Worm (Caenorhabditis elegans): ENCODE results near the gene F22E5.11.
"Not testable (repeated sequence)": the region's sequence is repeated elsewhere in the genome, so short reads cannot be mapped to it uniquely, and the experiment has no call there.

F22E5.11 gene

ce11 chrII:2644498-2644897 lies at the start of gene F22E5.11:
Gene F22E5.11 (minus strand): TSS chrII:2644598.
- no peak for TF ChIP-seq tra-4 (tag; optimal IDR thresholded peaks at IDR 0.05)
- no peak for TF ChIP-seq sea-1 (GFP tag; conservative IDR thresholded peaks at IDR 0.05)
- TF ChIP-seq F13C5.2 (tag; optimal IDR thresholded peaks at IDR 0.05) = no peak
- TF ChIP-seq B0310.2 (tag; optimal IDR thresholded peaks at IDR 0.05) = no peak
- no peak for TF ChIP-seq scrt-1 (GFP tag; IDR thresholded peaks at IDR 0.05)
- no peak for TF ChIP-seq ets-7 (tag; optimal IDR thresholded peaks at IDR 0.05)
- no peak for TF ChIP-seq pes-1 (GFP tag; IDR thresholded peaks at IDR 0.05)
- TF ChIP-seq flt-1 (GFP tag; IDR thresholded peaks at IDR 0.05) = no peak
- no peak for TF ChIP-seq tbx-11 (GFP tag; IDR thresholded peaks at IDR 0.05)
- no peak for TF ChIP-seq ama-1 (optimal IDR thresholded peaks at IDR 0.05)
- TF ChIP-seq hmbx-1 (tag; optimal IDR thresholded peaks at IDR 0.05) = no peak
- no peak for TF ChIP-seq tbx-37 (GFP tag; conservative IDR thresholded peaks at IDR 0.05)
- no peak for TF ChIP-seq ceh-13 (GFP tag; optimal IDR thresholded peaks at IDR 0.05)
- TF ChIP-seq ceh-36 (tag; optimal IDR thresholded peaks at IDR 0.05) = no peak
- no peak for TF ChIP-seq hmg-4 (GFP tag; optimal IDR thresholded peaks at IDR 0.05)
- TF ChIP-seq aly-1 (tag; optimal IDR thresholded peaks at IDR 0.05) = no peak
- TF ChIP-seq hnd-1 (tag; optimal IDR thresholded peaks at IDR 0.05) = no peak

- TF ChIP-seq tra-4 (tag; optimal IDR thresholded peaks at IDR 0.05) (no peak), F13C5.2 (tag; optimal IDR thresholded peaks at IDR 0.05) (no peak), ama-1 (optimal IDR thresholded peaks at IDR 0.05) (no peak), ceh-36 (tag; optimal IDR thresholded peaks at IDR 0.05) (no peak), ceh-13 (GFP tag; optimal IDR thresholded peaks at IDR 0.05) (no peak), B0310.2 (tag; optimal IDR thresholded peaks at IDR 0.05) (no peak)
These were observed 48.1 kb upstream of the F22E5.11 start, which contains the start of gene set-11 for ce11 chrII:2692476-2692875. Gene set-11 (minus strand): TSS chrII:2692576.

ce11 chrII:2690080-2690479 lies 45.7 kb upstream of the F22E5.11 start, which contains the start of gene nspf-3:
Gene nspf-3 (minus strand): TSS chrII:2690180.
- TF ChIP-seq tra-4 (tag; optimal IDR thresholded peaks at IDR 0.05) (no peak), B0310.2 (tag; optimal IDR thresholded peaks at IDR 0.05) (no peak), tbx-11 (GFP tag; IDR thresholded peaks at IDR 0.05) (no peak), aly-1 (tag; optimal IDR thresholded peaks at IDR 0.05) (no peak), ama-1 (optimal IDR thresholded peaks at IDR 0.05) (no peak), hmbx-1 (tag; optimal IDR thresholded peaks at IDR 0.05) (no peak), tbx-37 (GFP tag; conservative IDR thresholded peaks at IDR 0.05) (no peak), scrt-1 (GFP tag; IDR thresholded peaks at IDR 0.05) (no peak), flt-1 (GFP tag; IDR thresholded peaks at IDR 0.05) (no peak), ets-7 (tag; optimal IDR thresholded peaks at IDR 0.05) (no peak), ceh-36 (tag; optimal IDR thresholded peaks at IDR 0.05) (no peak), F13C5.2 (tag; optimal IDR thresholded peaks at IDR 0.05) (no peak), hmg-4 (GFP tag; optimal IDR thresholded peaks at IDR 0.05) (no peak), ceh-13 (GFP tag; optimal IDR thresholded peaks at IDR 0.05) (no peak), pes-1 (GFP tag; IDR thresholded peaks at IDR 0.05) (no peak), hnd-1 (tag; optimal IDR thresholded peaks at IDR 0.05) (no peak)

ce11 chrII:2688616-2689015 lies 44.2 kb upstream of the F22E5.11 start, which contains the start of gene nspf-2:
Gene nspf-2 (plus strand): TSS chrII:2688916.
- not testable (repeated sequence) for TF ChIP-seq sea-1 (GFP tag; conservative IDR thresholded peaks at IDR 0.05); ceh-36 (tag; optimal IDR thresholded peaks at IDR 0.05); tbx-37 (GFP tag; conservative IDR thresholded peaks at IDR 0.05)

ce11 chrII:2686985-2687675 lies 42.7 kb upstream of the F22E5.11 start, which contains the start of the genes sup-9 and nspf-1:
Gene sup-9 (minus strand): TSS chrII:2687027.
Gene nspf-1 (plus strand): TSS chrII:2687625.
- no peak for TF ChIP-seq F13C5.2 (tag; optimal IDR thresholded peaks at IDR 0.05)

ce11 chrII:2684783-2685182 lies 40.4 kb upstream of the F22E5.11 start:
- TF ChIP-seq aly-1 (tag; optimal IDR thresholded peaks at IDR 0.05) (no peak), ets-7 (tag; optimal IDR thresholded peaks at IDR 0.05) (no peak), hnd-1 (tag; optimal IDR thresholded peaks at IDR 0.05) (no peak)

ce11 chrII:2684208-2684607 lies 39.8 kb upstream of the F22E5.11 start, which contains the start of gene ceh-87:
Gene ceh-87 (minus strand): TSS chrII:2684308.
- no peak for TF ChIP-seq tbx-37 (GFP tag; conservative IDR thresholded peaks at IDR 0.05)

- TF ChIP-seq ama-1 (optimal IDR thresholded peaks at IDR 0.05) (no peak), hmbx-1 (tag; optimal IDR thresholded peaks at IDR 0.05) (no peak), ets-7 (tag; optimal IDR thresholded peaks at IDR 0.05) (no peak), flt-1 (GFP tag; IDR thresholded peaks at IDR 0.05) (no peak)
These were observed 36.7 kb upstream of the F22E5.11 start, which contains the start of gene F34D6.1 for ce11 chrII:2681118-2681517. Gene F34D6.1 (minus strand): TSS chrII:2681218.

- TF ChIP-seq tra-4 (tag; optimal IDR thresholded peaks at IDR 0.05) (no peak), tbx-37 (GFP tag; conservative IDR thresholded peaks at IDR 0.05) (no peak), B0310.2 (tag; optimal IDR thresholded peaks at IDR 0.05) (no peak), hmg-4 (GFP tag; optimal IDR thresholded peaks at IDR 0.05) (no peak), tbx-11 (GFP tag; IDR thresholded peaks at IDR 0.05) (no peak), F13C5.2 (tag; optimal IDR thresholded peaks at IDR 0.05) (no peak), aly-1 (tag; optimal IDR thresholded peaks at IDR 0.05) (no peak), hmbx-1 (tag; optimal IDR thresholded peaks at IDR 0.05) (no peak), pes-1 (GFP tag; IDR thresholded peaks at IDR 0.05) (no peak), flt-1 (GFP tag; IDR thresholded peaks at IDR 0.05) (no peak), ets-7 (tag; optimal IDR thresholded peaks at IDR 0.05) (no peak), sea-1 (GFP tag; conservative IDR thresholded peaks at IDR 0.05) (no peak), ceh-36 (tag; optimal IDR thresholded peaks at IDR 0.05) (no peak), ceh-13 (GFP tag; optimal IDR thresholded peaks at IDR 0.05) (no peak), hnd-1 (tag; optimal IDR thresholded peaks at IDR 0.05) (no peak), ama-1 (optimal IDR thresholded peaks at IDR 0.05) (no peak), scrt-1 (GFP tag; IDR thresholded peaks at IDR 0.05) (no peak)
These were observed 33.3 kb upstream of the F22E5.11 start, which contains the start of gene F22E5.17 for ce11 chrII:2677534-2678168. Gene F22E5.17 (plus strand): TSS chrII:2678041.
